Fruit fly (Drosophila melanogaster): ENCODE results near the gene CG46025.

CG46025 gene

dm6 chr2L:7771891-7772290 is 17.9 kb downstream of the CG46025 start:
- TF ChIP-seq twi (tag; optimal IDR thresholded peaks at IDR 0.05), result peak; percentile 78
- 0 out of 3 replicates have a peak, but pooled peaks have one; percentile 8 for TF ChIP-seq CG11560 (tag; IDR thresholded peaks at IDR 0.05)
- TF ChIP-seq Optix (GFP tag; IDR thresholded peaks at IDR 0.05), result 0 out of 3 replicates have a peak, but pooled peaks have one; percentile 12
- no peak for TF ChIP-seq CG16779 (GFP tag; IDR thresholded peaks at IDR 0.05)
- no peak for TF ChIP-seq CG3163 (GFP tag; optimal IDR thresholded peaks at IDR 0.05)
- TF ChIP-seq sr (GFP tag; IDR thresholded peaks at IDR 0.05), result 0 out of 3 replicates have a peak, but pooled peaks have one; percentile 33
- TF ChIP-seq bowl (GFP tag; IDR thresholded peaks at IDR 0.05), result 0 out of 2 replicates have a peak, but pooled peaks have one; percentile 36
- no peak for TF ChIP-seq CG4730 (GFP tag; IDR thresholded peaks at IDR 0.05)
- TF ChIP-seq ATbp (GFP tag; optimal IDR thresholded peaks at IDR 0.05), result no peak
- no peak for TF ChIP-seq ems (GFP tag; optimal IDR thresholded peaks at IDR 0.05)
- peak; percentile 4; the same call in 1 of the 3 replicates for TF ChIP-seq ase (GFP tag; IDR thresholded peaks at IDR 0.05)
- TF ChIP-seq CG6689 (GFP tag; IDR thresholded peaks at IDR 0.05), result 0 out of 2 replicates have a peak, but pooled peaks have one; percentile 7
- no peak for TF ChIP-seq tup (GFP tag; optimal IDR thresholded peaks at IDR 0.05)
- no peak for TF ChIP-seq pnt (GFP tag; optimal IDR thresholded peaks at IDR 0.05)
- TF ChIP-seq wdn (GFP tag; IDR thresholded peaks at IDR 0.05), result no peak
- no peak for TF ChIP-seq CG32772 (GFP tag; IDR thresholded peaks at IDR 0.05)
- TF ChIP-seq nerfin-2 (GFP tag; IDR thresholded peaks at IDR 0.05; ENCODE audit: partially characterized antibody), result no peak
- no peak for TF ChIP-seq vfl (GFP tag; optimal IDR thresholded peaks at IDR 0.05)
- no peak for TF ChIP-seq CG4328 (GFP tag; optimal IDR thresholded peaks at IDR 0.05)
- peak; percentile 5; the same call in 1 of the 2 replicates for TF ChIP-seq Rfx (GFP tag; IDR thresholded peaks at IDR 0.05)
- TF ChIP-seq dmrt11E (tag; optimal IDR thresholded peaks at IDR 0.05), result no peak
- no peak for TF ChIP-seq CG9876 (GFP tag; optimal IDR thresholded peaks at IDR 0.05)
- 0 out of 3 replicates have a peak, but pooled peaks have one; percentile 22 for TF ChIP-seq CG11456 (GFP tag; IDR thresholded peaks at IDR 0.05)
- TF ChIP-seq CG17568 (GFP tag; optimal IDR thresholded peaks at IDR 0.05), result peak; percentile 60
- no peak for TF ChIP-seq CG12769 (tag; optimal IDR thresholded peaks at IDR 0.05)
- TF ChIP-seq slbo (GFP tag; IDR thresholded peaks at IDR 0.05), result peak; percentile 39

- TF ChIP-seq CG9876 (GFP tag; optimal IDR thresholded peaks at IDR 0.05), result no peak
- TF ChIP-seq Xrp1 (GFP tag; IDR thresholded peaks at IDR 0.05), result no peak
- no peak for TF ChIP-seq lbe (GFP tag; optimal IDR thresholded peaks at IDR 0.05)
- TF ChIP-seq corto (GFP tag; optimal IDR thresholded peaks at IDR 0.05), result no peak
- TF ChIP-seq CG18262 (tag; optimal IDR thresholded peaks at IDR 0.05), result no peak
- TF ChIP-seq hb (GFP tag; IDR thresholded peaks at IDR 0.05; ENCODE audit: partially characterized antibody), result no peak
- no peak for TF ChIP-seq dysf (GFP tag; IDR thresholded peaks at IDR 0.05)
- no peak for TF ChIP-seq CG8281 (tag; optimal IDR thresholded peaks at IDR 0.05)
Observed at dm6 chr2L:7775260-7775659, 21.3 kb downstream of the CG46025 start.

- TF ChIP-seq CkIIα-i1 (GFP tag; IDR thresholded peaks at IDR 0.05) (no peak), sens (GFP tag) (peak; percentile 83), CG15073 (GFP tag; optimal IDR thresholded peaks at IDR 0.05) (no peak), Fer2 (tag; optimal IDR thresholded peaks at IDR 0.05) (peak; percentile 30), CG1792 (GFP tag; optimal IDR thresholded peaks at IDR 0.05) (no peak), ato (GFP tag; IDR thresholded peaks at IDR 0.05; ENCODE audit: partially characterized antibody) (no peak), Scr (GFP tag; IDR thresholded peaks at IDR 0.05; ENCODE audit: partially characterized antibody) (no peak), tx (GFP tag; optimal IDR thresholded peaks at IDR 0.05) (no peak), CG4328 (GFP tag; optimal IDR thresholded peaks at IDR 0.05) (peak; percentile 1), vvl (GFP tag; IDR thresholded peaks at IDR 0.05) (no peak), BtbVII (GFP tag; optimal IDR thresholded peaks at IDR 0.05) (peak; percentile 40), sr (GFP tag; IDR thresholded peaks at IDR 0.05) (no peak), CG17328 (GFP tag; IDR thresholded peaks at IDR 0.05) (no peak), fu2 (GFP tag; optimal IDR thresholded peaks at IDR 0.05) (no peak), CG8290 (GFP tag; optimal IDR thresholded peaks at IDR 0.05) (no peak), CG8290 (tag; optimal IDR thresholded peaks at IDR 0.05) (peak in 1 of 2 experiments; percentile 41), CoRest (tag; optimal IDR thresholded peaks at IDR 0.05) (peak; percentile 21), Opbp (GFP tag; IDR thresholded peaks at IDR 0.05; ENCODE audit: partially characterized antibody) (no peak)
Observed at dm6 chr2L:7777979-7778692, 24.2 kb downstream of the CG46025 start, which contains the start of gene CG7179. Gene CG7179, minus strand, starts transcription at chr2L:7778029.

Data from whole organism, embryonic.